Worm (Caenorhabditis elegans) whole organism, L3 larva: Measurements from ENCODE around the gene sra-33.

Experiments
- R02D3.7 ChIP-seq: fragments of 150-350 bp; optimal IDR thresholded peaks from 2 replicates; lab custom pipeline; 2014; ENCODE audit warnings: missing biosample characterization, missing genetic modification characterization
- ZK546.5 ChIP-seq: sonication (generic microtip); optimal IDR thresholded peaks from 2 replicates; lab custom pipeline; 2017; ENCODE audit warnings: missing biosample characterization, missing genetic modification characterization
- aly-2 ChIP-seq: fragments of 150-350 bp; optimal IDR thresholded peaks from 2 replicates; lab custom pipeline; 2014; ENCODE audit warnings: missing biosample characterization, missing genetic modification characterization
- ama-1 ChIP-seq: fragments of 150-350 bp; optimal IDR thresholded peaks from 2 replicates; lab custom pipeline; 2018
- ceh-16 ChIP-seq: sonication (generic microtip); optimal IDR thresholded peaks from 2 replicates; lab custom pipeline; 2017; ENCODE audit warnings: missing biosample characterization, missing genetic modification characterization
- ceh-28 ChIP-seq: fragments of 150-350 bp; optimal IDR thresholded peaks from 2 replicates; lab custom pipeline; 2014; ENCODE audit warnings: missing biosample characterization, missing genetic modification reagents, missing genetic modification characterization
- ceh-82 ChIP-seq: fragments of 150-350 bp; optimal IDR thresholded peaks from 2 replicates; lab custom pipeline; 2014; ENCODE audit warnings: missing biosample characterization, missing genetic modification characterization
- ceh-9 ChIP-seq: sonication (generic microtip); optimal IDR thresholded peaks from 2 replicates; lab custom pipeline; 2018; ENCODE audit warnings: missing biosample characterization, missing genetic modification characterization
- daf-12 ChIP-seq: fragments of 150-350 bp; optimal IDR thresholded peaks from 2 replicates; lab custom pipeline; 2014; ENCODE audit warnings: missing biosample characterization, missing genetic modification reagents, missing genetic modification characterization
- egl-27 ChIP-seq: sonication (generic microtip); optimal IDR thresholded peaks from 4 replicates; lab custom pipeline; 2017; ENCODE audit warnings: missing biosample characterization, missing genetic modification reagents, missing genetic modification characterization
- egl-5 ChIP-seq: fragments of 150-350 bp; optimal IDR thresholded peaks from 2 replicates; lab custom pipeline; 2017; ENCODE audit warnings: missing biosample characterization, missing genetic modification reagents, missing genetic modification characterization, inconsistent platforms
- elt-1 ChIP-seq: fragments of 150-350 bp; optimal IDR thresholded peaks from 2 replicates; lab custom pipeline; 2014; ENCODE audit warnings: missing biosample characterization, missing genetic modification characterization
- elt-2 ChIP-seq: sonication (generic microtip); optimal IDR thresholded peaks from 2 replicates; lab custom pipeline; 2016; ENCODE audit warnings: missing genetic modification reagents, mild to moderate bottlenecking, missing genetic modification characterization, missing compliant biosample characterization
- elt-3 ChIP-seq, 3 experiments: fragments of 150-350 bp in 1 of 3; sonication (generic microtip) in 2 of 3; optimal IDR thresholded peaks; 2 replicates in 2 of 3; 4 replicates in 1 of 3; lab custom pipeline; 2014 to 2017; ENCODE audit warnings: missing biosample characterization in 3 of 3, missing genetic modification characterization in 3 of 3
- eor-1 ChIP-seq, 2 experiments: fragments of 150-350 bp; optimal IDR thresholded peaks; 2 replicates each; lab custom pipeline; 2014 to 2018; ENCODE audit warnings: missing biosample characterization in 2 of 2, missing genetic modification characterization in 2 of 2
- fkh-10 ChIP-seq: sonication (generic microtip); optimal IDR thresholded peaks from 2 replicates; lab custom pipeline; 2017; ENCODE audit warnings: missing biosample characterization, missing genetic modification reagents, missing genetic modification characterization
- fos-1 ChIP-seq: fragments of 150-350 bp; optimal IDR thresholded peaks from 2 replicates; lab custom pipeline; 2014; ENCODE audit warnings: missing biosample characterization, missing genetic modification characterization
- hmg-11 ChIP-seq: sonication (generic microtip); optimal IDR thresholded peaks from 2 replicates; lab custom pipeline; 2016; ENCODE audit warnings: missing genetic modification characterization, missing compliant biosample characterization
- jun-1 ChIP-seq: fragments of 150-350 bp; optimal IDR thresholded peaks from 2 replicates; lab custom pipeline; 2014; ENCODE audit warnings: missing biosample characterization, missing genetic modification reagents, missing genetic modification characterization
- lin-39 ChIP-seq: fragments of 150-350 bp; optimal IDR thresholded peaks from 2 replicates; lab custom pipeline; 2018; ENCODE audit warnings: missing biosample characterization, missing genetic modification reagents, missing genetic modification characterization
- mml-1 ChIP-seq: fragments of 150-350 bp; sonication (generic microtip); optimal IDR thresholded peaks from 3 replicates; lab custom pipeline; 2014; ENCODE audit warnings: missing biosample characterization, missing genetic modification characterization
- nfya-1 ChIP-seq: sonication (generic microtip); optimal IDR thresholded peaks from 2 replicates; lab custom pipeline; 2017; ENCODE audit warnings: missing genetic modification characterization, mild to moderate bottlenecking, missing compliant biosample characterization, antibody characterized with exemption, moderate library complexity; ENCODE audit not compliant: insufficient read depth
- nhr-11 ChIP-seq: fragments of 150-350 bp; optimal IDR thresholded peaks from 2 replicates; lab custom pipeline; 2014; ENCODE audit warnings: missing biosample characterization, missing genetic modification characterization
- nhr-12 ChIP-seq: fragments of 150-350 bp; optimal IDR thresholded peaks from 2 replicates; lab custom pipeline; 2014; ENCODE audit warnings: missing biosample characterization, missing genetic modification characterization
- nhr-25 ChIP-seq: sonication (generic microtip); optimal IDR thresholded peaks from 2 replicates; lab custom pipeline; 2017; ENCODE audit warnings: missing biosample characterization, missing genetic modification characterization
- nhr-28 ChIP-seq: fragments of 150-350 bp; optimal IDR thresholded peaks from 2 replicates; lab custom pipeline; 2014; ENCODE audit warnings: missing biosample characterization, missing genetic modification characterization
- nhr-67 ChIP-seq: fragments of 150-350 bp; optimal IDR thresholded peaks from 2 replicates; lab custom pipeline; 2014; ENCODE audit warnings: missing biosample characterization, missing genetic modification characterization
- nhr-76 ChIP-seq: fragments of 150-350 bp; sonication (generic microtip); optimal IDR thresholded peaks from 5 replicates; lab custom pipeline; 2014; ENCODE audit warnings: missing biosample characterization, missing genetic modification characterization
- nhr-77 ChIP-seq: fragments of 150-350 bp; optimal IDR thresholded peaks from 2 replicates; lab custom pipeline; 2014; ENCODE audit warnings: missing biosample characterization, missing genetic modification characterization
- pha-4 ChIP-seq: fragments of 150-350 bp; optimal IDR thresholded peaks from 2 replicates; lab custom pipeline; 2014; ENCODE audit warnings: missing biosample characterization, missing genetic modification reagents, missing genetic modification characterization
- pqm-1 ChIP-seq: fragments of 150-350 bp; optimal IDR thresholded peaks from 2 replicates; lab custom pipeline; 2017; ENCODE audit warnings: missing biosample characterization, missing genetic modification characterization, inconsistent platforms
- sea-2 ChIP-seq: fragments of 150-350 bp; sonication (generic microtip); optimal IDR thresholded peaks from 4 replicates; lab custom pipeline; 2014; ENCODE audit warnings: missing biosample characterization, missing genetic modification reagents, missing genetic modification characterization
- skn-1 ChIP-seq: fragments of 150-350 bp; optimal IDR thresholded peaks from 2 replicates; lab custom pipeline; 2014; ENCODE audit warnings: missing biosample characterization, missing genetic modification characterization
- snpc-4 ChIP-seq: fragments of 150-350 bp; optimal IDR thresholded peaks from 2 replicates; lab custom pipeline; 2014; ENCODE audit warnings: missing biosample characterization, missing genetic modification characterization
- tbx-2 ChIP-seq: sonication (generic microtip); optimal IDR thresholded peaks from 2 replicates; lab custom pipeline; 2016; ENCODE audit warnings: mild to moderate bottlenecking, missing genetic modification characterization, missing compliant biosample characterization
- unc-39 ChIP-seq: sonication (generic microtip); optimal IDR thresholded peaks from 4 replicates; lab custom pipeline; 2017; ENCODE audit warnings: missing biosample characterization, missing genetic modification characterization
- unc-62 ChIP-seq: fragments of 150-350 bp; sonication (generic microtip); optimal IDR thresholded peaks from 4 replicates; lab custom pipeline; 2014; ENCODE audit warnings: missing biosample characterization, missing genetic modification reagents, missing genetic modification characterization
- ztf-11 ChIP-seq: fragments of 150-350 bp; optimal IDR thresholded peaks from 2 replicates; lab custom pipeline; 2014; ENCODE audit warnings: missing biosample characterization, missing genetic modification characterization

The sra-33 gene

DNA sequence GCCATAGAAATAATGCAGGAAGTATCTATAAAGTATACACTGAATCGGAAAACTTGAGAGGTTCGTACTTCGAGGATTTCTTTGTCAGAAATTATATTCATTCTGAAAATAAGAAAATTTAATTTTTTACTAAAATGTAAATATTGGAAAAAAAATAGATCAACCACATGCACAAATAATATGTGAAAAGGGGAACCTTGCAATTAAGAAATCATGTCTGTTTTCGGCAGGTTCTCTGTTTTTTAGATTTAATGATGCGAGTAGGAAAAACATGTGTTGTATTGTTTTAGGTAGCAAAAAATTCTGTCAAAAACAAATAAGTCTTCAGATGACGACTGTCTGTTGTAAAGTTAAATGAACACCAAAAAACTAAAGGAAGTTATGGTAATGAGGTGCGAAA lies at the start of gene sra-33:
Gene sra-33 (minus strand): TSS at position 101 of the 400 bp plus-strand sequence.
- no peak for TF ChIP-seq mml-1 (tag; lab: Kevin White, UChicago)
- no peak for TF ChIP-seq ceh-82 (tag; lab: Kevin White, UChicago)
- TF ChIP-seq ZK546.5 (tag; lab: Kevin White, UChicago) = no peak
- TF ChIP-seq lin-39 = no peak
- TF ChIP-seq snpc-4 = no peak
- TF ChIP-seq fos-1 (tag; lab: Kevin White, UChicago) = no peak
- TF ChIP-seq jun-1 = no peak
- no peak for TF ChIP-seq skn-1
- no peak for TF ChIP-seq egl-27
- no peak for TF ChIP-seq ceh-16 (tag; lab: Kevin White, UChicago)
- no peak for TF ChIP-seq egl-5
- TF ChIP-seq unc-62 (GFP tag; lab: Kevin White, UChicago) = no peak
- no peak for TF ChIP-seq nhr-67 (tag; lab: Kevin White, UChicago)
- TF ChIP-seq eor-1 (tag; optimal IDR thresholded peaks at IDR 0.05; lab: Kevin White, UChicago) = no peak
- TF ChIP-seq nhr-77 = no peak
- TF ChIP-seq ceh-28 (tag; lab: Kevin White, UChicago) = no peak
- TF ChIP-seq nhr-11 (tag; lab: Kevin White, UChicago) = no peak
- TF ChIP-seq hmg-11 = no peak
- no peak for TF ChIP-seq nhr-25 (tag; lab: Kevin White, UChicago)
- TF ChIP-seq nhr-28 (tag; lab: Kevin White, UChicago) = no peak

DNA sequence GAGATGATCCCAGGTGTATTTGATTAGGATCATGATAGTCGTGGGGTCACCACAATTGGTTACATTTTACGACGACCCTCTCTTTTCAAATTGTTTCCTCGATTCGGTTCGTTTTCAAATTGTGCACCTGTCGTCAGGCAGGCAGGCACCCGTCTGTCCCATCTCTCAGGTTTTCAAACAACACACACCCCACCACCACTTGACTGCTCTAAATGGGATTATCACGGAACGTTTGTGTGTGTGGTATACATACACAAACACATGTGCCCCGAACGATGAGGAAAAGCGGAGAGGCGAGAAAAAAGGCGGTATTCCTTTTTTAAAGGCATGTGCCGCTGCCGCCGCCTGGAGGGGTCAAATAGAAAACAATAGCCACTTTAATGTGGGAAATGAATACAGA lies 48.3 kb upstream of the sra-33 start:
- TF ChIP-seq sea-2 (GFP tag; lab: Kevin White, UChicago) (no peak), nhr-25 (tag; lab: Kevin White, UChicago) (no peak), pqm-1 (no peak), pha-4 (no peak)

DNA sequence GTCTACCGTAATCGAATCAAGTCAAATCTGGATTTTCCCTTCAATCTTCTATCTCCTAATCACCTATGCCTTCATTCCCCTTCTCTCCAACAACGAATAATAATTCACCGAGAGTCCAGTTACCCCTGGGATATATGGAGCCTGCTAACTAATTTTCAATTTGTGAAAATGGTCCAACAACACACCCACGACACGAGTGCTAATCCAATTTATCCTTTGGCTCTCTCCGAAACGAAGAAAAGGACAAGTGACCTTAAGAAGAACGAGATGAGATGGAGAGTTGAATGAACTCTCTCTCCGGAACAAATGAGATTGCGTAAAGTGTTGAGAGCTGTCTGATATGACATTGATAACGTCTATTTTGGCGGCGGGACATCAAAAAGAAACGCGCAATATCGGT lies 47.3 kb upstream of the sra-33 start:
- TF ChIP-seq daf-12 (no peak), sea-2 (GFP tag; lab: Kevin White, UChicago) (no peak), lin-39 (no peak), elt-1 (no peak), nhr-11 (tag; lab: Kevin White, UChicago) (no peak), tbx-2 (tag; lab: Kevin White, UChicago) (no peak), ZK546.5 (tag; lab: Kevin White, UChicago) (no peak), elt-3 (tag; optimal IDR thresholded peaks at IDR 0.05; lab: Kevin White, UChicago) (no peak), nhr-67 (tag; lab: Kevin White, UChicago) (no peak)

DNA sequence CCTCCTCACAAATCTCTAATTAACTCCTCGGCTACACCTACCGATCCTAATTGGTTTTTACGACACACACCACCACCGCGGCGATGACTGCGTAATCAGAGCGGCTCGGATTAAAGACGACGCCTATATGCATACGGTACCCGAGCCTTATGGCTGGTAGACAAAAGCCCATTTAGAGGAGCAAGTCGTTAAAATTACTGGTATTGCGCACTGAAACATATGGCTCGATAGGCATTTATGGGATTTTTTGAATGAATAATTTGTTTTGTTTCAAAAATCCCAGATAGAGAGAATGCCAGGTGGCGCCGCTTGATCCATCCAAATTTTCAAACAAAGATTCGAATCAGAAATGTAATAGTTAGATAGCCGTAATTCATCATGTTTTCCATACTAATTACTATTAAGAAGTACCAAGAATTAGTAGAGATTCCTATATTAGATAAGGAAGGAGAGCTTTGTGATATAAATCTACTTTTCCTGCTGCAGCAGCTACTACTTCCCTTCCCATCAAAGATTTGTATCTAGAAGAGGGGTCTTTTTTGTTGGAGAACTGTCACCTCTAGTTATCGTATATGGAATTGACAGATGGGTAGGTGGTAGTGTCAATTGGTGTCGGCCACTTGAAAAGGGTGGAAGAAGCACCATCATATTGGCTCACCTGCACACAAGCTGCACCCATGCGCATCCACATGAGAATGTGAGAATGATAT lies 46.3 kb upstream of the sra-33 start:
- no peak for TF ChIP-seq fos-1 (tag; lab: Kevin White, UChicago)
- TF ChIP-seq nhr-76 (tag; lab: Kevin White, UChicago) = no peak
- TF ChIP-seq elt-1 = peak; percentile 83

DNA sequence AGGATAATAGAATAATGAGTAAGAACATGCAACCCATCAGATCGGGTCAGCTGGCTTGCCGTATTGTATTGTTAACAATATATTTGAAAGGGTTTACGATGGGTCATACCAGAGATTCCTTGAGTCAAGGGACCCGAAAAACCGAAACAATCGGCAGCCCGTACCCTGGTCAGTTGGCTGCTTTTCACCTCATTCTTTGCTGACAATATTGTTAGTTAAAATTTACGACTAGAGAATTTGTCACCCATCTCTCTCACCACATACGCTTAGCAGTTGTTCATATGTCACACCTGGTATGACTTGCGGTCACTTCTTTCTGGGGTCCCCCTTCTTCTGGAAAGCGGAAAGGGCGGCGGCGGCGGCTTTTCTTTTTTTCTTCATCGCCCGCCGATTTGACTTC lies 44.0 kb upstream of the sra-33 start:
- TF ChIP-seq snpc-4 (no peak), nfya-1 (no peak), skn-1 (no peak), eor-1 (tag; optimal IDR thresholded peaks at IDR 0.05; lab: Kevin White, UChicago) (no peak), lin-39 (no peak), elt-2 (no peak), egl-5 (no peak), R02D3.7 (no peak), nhr-12 (tag; lab: Kevin White, UChicago) (no peak), ama-1 (no peak), fkh-10 (GFP tag; lab: Kevin White, UChicago) (no peak), nhr-28 (tag; lab: Kevin White, UChicago) (no peak), ZK546.5 (tag; lab: Kevin White, UChicago) (no peak), ceh-28 (tag; lab: Kevin White, UChicago) (no peak), unc-39 (tag; lab: Kevin White, UChicago) (no peak), ztf-11 (no peak), aly-2 (tag; lab: Kevin White, UChicago) (no peak), ceh-9 (no peak), nhr-76 (tag; lab: Kevin White, UChicago) (no peak)
